Fruit fly (Drosophila melanogaster): ENCODE data around the gene eIF4E6.
A peak's percentile ranks its signal among the peaks of the same experiment; 100 is the strongest.

The eIF4E6 gene

dm6 chr3R:29049055-29049722 lies 22.2 kb upstream of the eIF4E6 start, which contains the start of gene CG11837:
CG11837 (plus strand) TSS chr3R:29049493.
- TF ChIP-seq Hr78 (GFP tag; optimal IDR thresholded peaks at IDR 0.05) (no peak), sage (GFP tag; optimal IDR thresholded peaks at IDR 0.05) (peak; percentile 36)

- TF ChIP-seq OdsH (GFP tag; optimal IDR thresholded peaks at IDR 0.05) (peak; percentile 13), rgr (GFP tag; optimal IDR thresholded peaks at IDR 0.05) (no peak), fru (GFP tag; optimal IDR thresholded peaks at IDR 0.05) (no peak), Vsx2 (GFP tag; optimal IDR thresholded peaks at IDR 0.05; ENCODE audit: partially characterized antibody) (no peak), CG9705 (GFP tag; optimal IDR thresholded peaks at IDR 0.05) (no peak), sv (GFP tag; optimal IDR thresholded peaks at IDR 0.05) (peak; percentile 41), GATAd (GFP tag; optimal IDR thresholded peaks at IDR 0.05) (no peak), psq (GFP tag; optimal IDR thresholded peaks at IDR 0.05) (peak; percentile 34), dsf (GFP tag; optimal IDR thresholded peaks at IDR 0.05; ENCODE audit: borderline replicate concordance) (no peak), Mio (GFP tag; optimal IDR thresholded peaks at IDR 0.05) (no peak)
Measured at dm6 chr3R:29040526-29041195, 13.7 kb upstream of the eIF4E6 start.

dm6 chr3R:29039704-29040430 lies 12.9 kb upstream of the eIF4E6 start:
- TF ChIP-seq CG32264 (GFP tag; optimal IDR thresholded peaks at IDR 0.05) (no peak), Rel (GFP tag; optimal IDR thresholded peaks at IDR 0.05) (no peak), Rel (tag; optimal IDR thresholded peaks at IDR 0.05) (no peak), Sp1 (GFP tag; optimal IDR thresholded peaks at IDR 0.05) (peak; percentile 28), Mio (GFP tag; optimal IDR thresholded peaks at IDR 0.05) (no peak), HLH106 (tag; optimal IDR thresholded peaks at IDR 0.05) (no peak), sage (GFP tag; optimal IDR thresholded peaks at IDR 0.05) (no peak), h (GFP tag; optimal IDR thresholded peaks at IDR 0.05) (peak; percentile 64), CG9705 (GFP tag; optimal IDR thresholded peaks at IDR 0.05) (peak; percentile 3), Myc (optimal IDR thresholded peaks at IDR 0.05) (peak; percentile 5), Jra (GFP tag; optimal IDR thresholded peaks at IDR 0.05) (peak; percentile 52), dmrt93B (GFP tag; optimal IDR thresholded peaks at IDR 0.05) (no peak), pan (optimal IDR thresholded peaks at IDR 0.05) (no peak), GATAd (GFP tag; optimal IDR thresholded peaks at IDR 0.05) (no peak), fru (GFP tag; optimal IDR thresholded peaks at IDR 0.05) (peak; percentile 53), OdsH (GFP tag; optimal IDR thresholded peaks at IDR 0.05) (no peak), dl (GFP tag; optimal IDR thresholded peaks at IDR 0.05; ENCODE audit: insufficient read depth in 1 of 2, partially characterized antibody in 2 of 2) (no peak), CrebA (GFP tag; optimal IDR thresholded peaks at IDR 0.05; ENCODE audit: borderline replicate concordance) (no peak), Dif (GFP tag; optimal IDR thresholded peaks at IDR 0.05; ENCODE audit: partially characterized antibody) (no peak), Abd-B (GFP tag; optimal IDR thresholded peaks at IDR 0.05) (no peak), brk (GFP tag; optimal IDR thresholded peaks at IDR 0.05) (no peak), Hr83 (GFP tag; optimal IDR thresholded peaks at IDR 0.05; ENCODE audit: poor library complexity, severe bottlenecking) (peak; percentile 43), Hr78 (GFP tag; optimal IDR thresholded peaks at IDR 0.05) (no peak), tai (GFP tag; optimal IDR thresholded peaks at IDR 0.05) (no peak), Hnf4 (GFP tag; optimal IDR thresholded peaks at IDR 0.05) (peak; percentile 56), jim (GFP tag; optimal IDR thresholded peaks at IDR 0.05) (no peak), sv (GFP tag; optimal IDR thresholded peaks at IDR 0.05) (peak; percentile 14), lola (GFP tag; optimal IDR thresholded peaks at IDR 0.05) (no peak), Dfd (GFP tag; optimal IDR thresholded peaks at IDR 0.05) (no peak), ey (GFP tag; optimal IDR thresholded peaks at IDR 0.05) (peak; percentile 49), dsf (GFP tag; optimal IDR thresholded peaks at IDR 0.05; ENCODE audit: borderline replicate concordance) (no peak), Vsx2 (GFP tag; optimal IDR thresholded peaks at IDR 0.05; ENCODE audit: partially characterized antibody) (no peak), rgr (GFP tag; optimal IDR thresholded peaks at IDR 0.05) (peak; percentile 69), usp (GFP tag; optimal IDR thresholded peaks at IDR 0.05) (no peak), br (GFP tag; optimal IDR thresholded peaks at IDR 0.05) (no peak), foxo (GFP tag; optimal IDR thresholded peaks at IDR 0.05) (peak in 1 of 2 experiments; percentile 61), N (GFP tag; optimal IDR thresholded peaks at IDR 0.05) (no peak), woc (GFP tag; optimal IDR thresholded peaks at IDR 0.05) (no peak), psq (GFP tag; optimal IDR thresholded peaks at IDR 0.05) (no peak)

All from whole organism, wandering third instar larva.